Fruit fly (Drosophila melanogaster) S2 (cell line): ENCODE measurements around the gene CG2267.

Source experiments
- CG8478 ChIP-seq: fragments of >200 bp; optimal IDR thresholded peaks from 2 replicates; lab custom pipeline; 2018
- CTCF ChIP-seq, 2 experiments: fragments of >200 bp; optimal IDR thresholded peaks; 2 replicates each; lab custom pipeline; 2018

dm6 chr3R:30600154-30601009, 28.4 kb downstream of the CG2267 start:
- no peak for TF ChIP-seq CG8478 (lab: Kevin White, UChicago)
- TF ChIP-seq CTCF (optimal IDR thresholded peaks at IDR 0.05; lab: Kevin White, UChicago), result no peak
